Fruit fly (Drosophila melanogaster): Measurements from ENCODE around the gene Rop.
A peak's percentile ranks its signal among the peaks of the same experiment; 100 is the strongest.

Rop gene

dm6 chr3L:4108844-4109494, 29.8 kb downstream of the Rop start:
- no peak for TF ChIP-seq Sin3A (optimal IDR thresholded peaks at IDR 0.05)
- no peak for TF ChIP-seq psq (optimal IDR thresholded peaks at IDR 0.05)
- no peak for TF ChIP-seq ttk (optimal IDR thresholded peaks at IDR 0.05)
- TF ChIP-seq Myc (optimal IDR thresholded peaks at IDR 0.05) = no peak
- no peak for TF ChIP-seq h (optimal IDR thresholded peaks at IDR 0.05)
- TF ChIP-seq insv (optimal IDR thresholded peaks at IDR 0.05) = no peak

dm6 chr3L:4108072-4108843, 30.5 kb downstream of the Rop start, which contains the start of gene Ack:
Ack (plus strand) TSS chr3L:4108186.
- TF ChIP-seq Myc (optimal IDR thresholded peaks at IDR 0.05) = no peak
- no peak for TF ChIP-seq Sin3A (optimal IDR thresholded peaks at IDR 0.05)
- no peak for TF ChIP-seq ttk (optimal IDR thresholded peaks at IDR 0.05)
- TF ChIP-seq h (optimal IDR thresholded peaks at IDR 0.05) = no peak
- no peak for TF ChIP-seq psq (optimal IDR thresholded peaks at IDR 0.05)
- TF ChIP-seq insv (optimal IDR thresholded peaks at IDR 0.05) = no peak

dm6 chr3L:4107120-4107519, 31.7 kb downstream of the Rop start:
- no peak for TF ChIP-seq h (optimal IDR thresholded peaks at IDR 0.05)
- TF ChIP-seq psq (optimal IDR thresholded peaks at IDR 0.05) = no peak
- TF ChIP-seq Sin3A (optimal IDR thresholded peaks at IDR 0.05) = no peak
- no peak for TF ChIP-seq Myc (optimal IDR thresholded peaks at IDR 0.05)
- TF ChIP-seq ttk (optimal IDR thresholded peaks at IDR 0.05) = no peak
- TF ChIP-seq insv (optimal IDR thresholded peaks at IDR 0.05) = no peak

dm6 chr3L:4103258-4104247, 35.2 kb downstream of the Rop start, which contains the start of gene Fit1:
Fit1 (plus strand) TSS chr3L:4103564.
- peak; percentile 94 for TF ChIP-seq psq (optimal IDR thresholded peaks at IDR 0.05)
- TF ChIP-seq insv (optimal IDR thresholded peaks at IDR 0.05) = no peak

dm6 chr3L:4102496-4103257, 36.1 kb downstream of the Rop start, which contains the start of gene CG14995:
CG14995 (minus strand) TSS chr3L:4103256.
- no peak for TF ChIP-seq Myc (optimal IDR thresholded peaks at IDR 0.05)
- TF ChIP-seq Sin3A (optimal IDR thresholded peaks at IDR 0.05) = no peak
- TF ChIP-seq ttk (optimal IDR thresholded peaks at IDR 0.05) = no peak
- no peak for TF ChIP-seq psq (optimal IDR thresholded peaks at IDR 0.05)
- TF ChIP-seq h (optimal IDR thresholded peaks at IDR 0.05) = no peak

- TF ChIP-seq insv (optimal IDR thresholded peaks at IDR 0.05) = no peak
- no peak for TF ChIP-seq psq (optimal IDR thresholded peaks at IDR 0.05)
- no peak for TF ChIP-seq Myc (optimal IDR thresholded peaks at IDR 0.05)
- no peak for TF ChIP-seq h (optimal IDR thresholded peaks at IDR 0.05)
- no peak for TF ChIP-seq ttk (optimal IDR thresholded peaks at IDR 0.05)
- TF ChIP-seq Sin3A (optimal IDR thresholded peaks at IDR 0.05) = no peak
Observed at dm6 chr3L:4099194-4099593, 39.6 kb downstream of the Rop start.

- no peak for TF ChIP-seq insv (optimal IDR thresholded peaks at IDR 0.05)
- no peak for TF ChIP-seq ttk (optimal IDR thresholded peaks at IDR 0.05)
- no peak for TF ChIP-seq h (optimal IDR thresholded peaks at IDR 0.05)
- TF ChIP-seq psq (optimal IDR thresholded peaks at IDR 0.05) = no peak
- TF ChIP-seq Myc (optimal IDR thresholded peaks at IDR 0.05) = no peak
- no peak for TF ChIP-seq Sin3A (optimal IDR thresholded peaks at IDR 0.05)
Observed at dm6 chr3L:4096546-4096945, 42.2 kb downstream of the Rop start.

dm6 chr3L:4092705-4093257, 46.0 kb downstream of the Rop start, which contains the start of gene CG14990:
CG14990 (plus strand) TSS chr3L:4093207.
- TF ChIP-seq ttk (optimal IDR thresholded peaks at IDR 0.05) (no peak), insv (optimal IDR thresholded peaks at IDR 0.05) (no peak), h (optimal IDR thresholded peaks at IDR 0.05) (no peak), psq (optimal IDR thresholded peaks at IDR 0.05) (no peak), Sin3A (optimal IDR thresholded peaks at IDR 0.05) (no peak), Myc (optimal IDR thresholded peaks at IDR 0.05) (no peak)

- TF ChIP-seq h (optimal IDR thresholded peaks at IDR 0.05) (no peak), Sin3A (optimal IDR thresholded peaks at IDR 0.05) (no peak), psq (optimal IDR thresholded peaks at IDR 0.05) (no peak), Myc (optimal IDR thresholded peaks at IDR 0.05) (no peak), ttk (optimal IDR thresholded peaks at IDR 0.05) (no peak), insv (optimal IDR thresholded peaks at IDR 0.05) (no peak)
Observed at dm6 chr3L:4088694-4089190, 50.1 kb downstream of the Rop start, which contains the start of gene Gad1. Gad1 (minus strand) TSS chr3L:4088744.

- TF ChIP-seq h (optimal IDR thresholded peaks at IDR 0.05) (no peak), insv (optimal IDR thresholded peaks at IDR 0.05) (no peak)
Observed at dm6 chr3L:4087281-4087680, 51.5 kb downstream of the Rop start, which contains the start of gene CG14989. CG14989 (plus strand) TSS chr3L:4087581.
